Worm (Caenorhabditis elegans): Measurements from ENCODE around the gene tag-30.

ce11 chrIV:11883478-11883877 lies 28.5 kb upstream of the tag-30 start:
- TF ChIP-seq unc-39 (tag; optimal IDR thresholded peaks at IDR 0.05), result no peak
- TF ChIP-seq jun-1 (tag; optimal IDR thresholded peaks at IDR 0.05), result no peak
- no peak for TF ChIP-seq ceh-82 (tag; optimal IDR thresholded peaks at IDR 0.05)
- no peak for TF ChIP-seq nhr-237 (tag; optimal IDR thresholded peaks at IDR 0.05)
- no peak for TF ChIP-seq nfya-1 (tag; optimal IDR thresholded peaks at IDR 0.05; ENCODE audit: insufficient read depth)
- peak; percentile 92 for TF ChIP-seq nhr-23 (tag; optimal IDR thresholded peaks at IDR 0.05)
- no peak for TF ChIP-seq nhr-12 (tag; optimal IDR thresholded peaks at IDR 0.05)
- TF ChIP-seq aly-2 (tag; optimal IDR thresholded peaks at IDR 0.05), result no peak
- TF ChIP-seq ceh-9 (tag; optimal IDR thresholded peaks at IDR 0.05), result no peak
- no peak for TF ChIP-seq fkh-10 (GFP tag; optimal IDR thresholded peaks at IDR 0.05)
- TF ChIP-seq lin-15B (tag; optimal IDR thresholded peaks at IDR 0.05), result no peak
- TF ChIP-seq egl-27 (tag; optimal IDR thresholded peaks at IDR 0.05), result no peak
